Worm (Caenorhabditis elegans) whole organism, late embryonic: ENCODE results near the gene bath-31.

ENCODE experiments used
- C38D4.7 ChIP-seq: fragments of 200-800 bp; sonication (Bioruptor generic); optimal IDR thresholded peaks from 2 replicates; lab custom pipeline; 2018; ENCODE audit warnings: mild to moderate bottlenecking, missing genetic modification characterization, moderate library complexity, missing compliant biosample characterization
- ceh-9 ChIP-seq: sonication (generic microtip); optimal IDR thresholded peaks from 2 replicates; lab custom pipeline; 2016; ENCODE audit warnings: mild to moderate bottlenecking, missing genetic modification characterization, inconsistent platforms, missing compliant biosample characterization
- hlh-30 ChIP-seq: sonication (generic microtip); optimal IDR thresholded peaks from 2 replicates; lab custom pipeline; 2017; ENCODE audit warnings: antibody characterized with exemption, missing genetic modification characterization, missing compliant biosample characterization; ENCODE audit not compliant: insufficient read depth
- lin-11 ChIP-seq: fragments of 200-800 bp; sonication (Bioruptor generic); optimal IDR thresholded peaks from 2 replicates; lab custom pipeline; 2018; ENCODE audit warnings: mild to moderate bottlenecking, missing genetic modification characterization, missing compliant biosample characterization
- pag-3 ChIP-seq: sonication (generic microtip); optimal IDR thresholded peaks from 2 replicates; lab custom pipeline; 2016; ENCODE audit warnings: missing compliant biosample characterization, missing genetic modification characterization, borderline replicate concordance
- ref-2 ChIP-seq: sonication (generic microtip); optimal IDR thresholded peaks from 2 replicates; lab custom pipeline; 2016; ENCODE audit warnings: missing genetic modification characterization, missing compliant biosample characterization
- rnt-1 ChIP-seq: sonication (generic microtip); optimal IDR thresholded peaks from 2 replicates; lab custom pipeline; 2016; ENCODE audit warnings: missing genetic modification characterization, missing compliant biosample characterization
- tbx-2 ChIP-seq: sonication (generic microtip); optimal IDR thresholded peaks from 2 replicates; lab custom pipeline; 2016; ENCODE audit warnings: missing genetic modification characterization, missing compliant biosample characterization
- tbx-7 ChIP-seq: sonication (generic microtip); optimal IDR thresholded peaks from 2 replicates; lab custom pipeline; 2016; ENCODE audit warnings: missing genotype, missing genetic modification characterization, missing compliant biosample characterization

DNA sequence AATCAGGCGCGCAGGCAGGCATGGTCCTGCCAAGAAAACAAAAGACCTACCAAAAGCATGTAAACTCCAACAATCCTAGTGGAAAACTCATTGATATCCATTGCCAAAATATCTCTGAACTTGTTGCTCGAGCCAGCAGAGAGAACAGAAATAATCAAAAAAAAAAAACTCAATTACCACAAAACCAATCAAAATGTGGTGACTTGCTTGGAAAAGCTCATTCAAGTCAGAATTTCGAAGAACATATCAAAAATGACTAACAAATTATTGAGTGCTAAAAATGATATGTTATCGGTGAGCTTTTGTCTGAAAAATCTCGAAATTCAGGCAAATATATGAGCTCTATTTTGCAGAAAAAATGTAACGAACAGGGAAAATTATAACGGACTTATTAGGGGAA lies 30.5 kb upstream of the bath-31 start, which contains the start of gene srx-105:
- TF ChIP-seq tbx-7 (tag; lab: Kevin White, UChicago) (no peak), pag-3 (no peak), lin-11 (no peak), rnt-1 (tag; lab: Kevin White, UChicago) (no peak), hlh-30 (tag; lab: Kevin White, UChicago) (no peak), C38D4.7 (GFP tag; lab: Kevin White, UChicago) (no peak), ref-2 (tag; lab: Kevin White, UChicago) (no peak), tbx-2 (tag; lab: Kevin White, UChicago) (no peak), ceh-9 (tag; lab: Kevin White, UChicago) (no peak)
